Worm (Caenorhabditis elegans) whole organism, L1 larva: Measurements from ENCODE around the gene T20D3.5.
A peak's percentile ranks its signal among the peaks of the same experiment; 100 is the strongest.
"Not testable (repeated sequence)": the region's sequence is repeated elsewhere in the genome, so short reads cannot be mapped to it uniquely, and the experiment has no call there.

Source experiments
- F16B12.6 ChIP-seq: fragments of 150-350 bp; optimal IDR thresholded peaks from 2 replicates; lab custom pipeline; 2014; ENCODE audit warnings: missing biosample characterization, missing genetic modification characterization
- blmp-1 ChIP-seq: fragments of 150-350 bp; optimal IDR thresholded peaks from 2 replicates; lab custom pipeline; 2014; ENCODE audit warnings: missing biosample characterization, missing genetic modification characterization
- ceh-63 ChIP-seq: fragments of 200-800 bp; sonication (Bioruptor generic); optimal IDR thresholded peaks from 2 replicates; lab custom pipeline; 2018; ENCODE audit warnings: mild to moderate bottlenecking, missing genetic modification characterization, missing compliant biosample characterization
- dpl-1 ChIP-seq, 3 experiments: fragments of 150-350 bp in 2 of 3; sonication (generic microtip) in 1 of 3; optimal IDR thresholded peaks; 2 replicates each; lab custom pipeline; 2014 to 2017; ENCODE audit warnings: missing biosample characterization in 3 of 3, missing genetic modification characterization in 3 of 3, missing genetic modification reagents in 3 of 3
- dsc-1 ChIP-seq: sonication (generic microtip); optimal IDR thresholded peaks from 2 replicates; lab custom pipeline; 2016; ENCODE audit warnings: mild to moderate bottlenecking, missing genetic modification characterization, missing compliant biosample characterization
- efl-1 ChIP-seq, 4 experiments: fragments of 150-350 bp; optimal IDR thresholded peaks in 3 of 4; peaks in 1 of 4; 1 replicate in 1 of 4; 2 replicates in 3 of 4; lab custom pipeline; 2014; ENCODE audit warnings: missing biosample characterization in 2 of 4, missing genetic modification characterization in 2 of 4, missing genetic modification reagents in 2 of 4
- efl-3 ChIP-seq: fragments of 200-800 bp; sonication (Bioruptor generic); optimal IDR thresholded peaks from 2 replicates; lab custom pipeline; 2018; ENCODE audit warnings: mild to moderate bottlenecking, missing genetic modification characterization, missing compliant biosample characterization
- egl-13 ChIP-seq: sonication (generic microtip); optimal IDR thresholded peaks from 2 replicates; lab custom pipeline; 2016; ENCODE audit warnings: missing genotype, missing genetic modification reagents, missing genetic modification characterization, missing compliant biosample characterization
- elt-2 ChIP-seq: sonication (generic microtip); optimal IDR thresholded peaks from 2 replicates; lab custom pipeline; 2016; ENCODE audit warnings: missing genetic modification characterization, mild to moderate bottlenecking, inconsistent platforms, missing compliant biosample characterization, missing genetic modification reagents
- fkh-10 ChIP-seq: sonication (generic microtip); optimal IDR thresholded peaks from 2 replicates; lab custom pipeline; 2017; ENCODE audit warnings: missing biosample characterization, missing genetic modification reagents, missing genetic modification characterization
- fkh-8 ChIP-seq: sonication (generic microtip); optimal IDR thresholded peaks from 2 replicates; lab custom pipeline; 2016; ENCODE audit warnings: mild to moderate bottlenecking, missing genetic modification characterization, missing compliant biosample characterization
- jun-1 ChIP-seq: fragments of 150-350 bp; optimal IDR thresholded peaks from 2 replicates; lab custom pipeline; 2014; ENCODE audit warnings: missing biosample characterization, missing genetic modification reagents, missing genetic modification characterization
- lin-13 ChIP-seq: fragments of 150-350 bp; optimal IDR thresholded peaks from 2 replicates; lab custom pipeline; 2014; ENCODE audit warnings: missing biosample characterization, missing genetic modification reagents, missing genetic modification characterization
- lin-14 ChIP-seq: fragments of 200-800 bp; sonication (Bioruptor generic); optimal IDR thresholded peaks from 2 replicates; lab custom pipeline; 2018; ENCODE audit warnings: mild to moderate bottlenecking, missing genetic modification characterization, moderate library complexity, missing compliant biosample characterization
- mdl-1 ChIP-seq, 2 experiments: fragments of 150-350 bp; optimal IDR thresholded peaks; 2 replicates each; lab custom pipeline; 2014 to 2017; ENCODE audit warnings: missing biosample characterization in 2 of 2, missing genetic modification characterization in 2 of 2, inconsistent platforms in 1 of 2
- nhr-12 ChIP-seq: sonication (generic microtip); optimal IDR thresholded peaks from 2 replicates; lab custom pipeline; 2017; ENCODE audit warnings: missing biosample characterization, missing genetic modification characterization
- nhr-20 ChIP-seq: sonication (generic microtip); optimal IDR thresholded peaks from 2 replicates; lab custom pipeline; 2016; ENCODE audit warnings: mild to moderate bottlenecking, missing genetic modification characterization, missing compliant biosample characterization
- nhr-237 ChIP-seq: fragments of 150-350 bp; optimal IDR thresholded peaks from 2 replicates; lab custom pipeline; 2014; ENCODE audit warnings: missing biosample characterization, missing genetic modification characterization
- nhr-28 ChIP-seq: fragments of 150-350 bp; optimal IDR thresholded peaks from 2 replicates; lab custom pipeline; 2014; ENCODE audit warnings: missing biosample characterization, missing genetic modification characterization
- nhr-71 ChIP-seq: sonication (generic microtip); optimal IDR thresholded peaks from 2 replicates; lab custom pipeline; 2016; ENCODE audit warnings: mild to moderate bottlenecking, missing genetic modification characterization, moderate library complexity, missing compliant biosample characterization
- nhr-77 ChIP-seq: fragments of 150-350 bp; optimal IDR thresholded peaks from 2 replicates; lab custom pipeline; 2014; ENCODE audit warnings: missing biosample characterization, missing genetic modification characterization
- nhr-85 ChIP-seq: sonication (generic microtip); peaks from one replicate; lab custom pipeline; 2016; ENCODE audit warnings: missing genetic modification characterization, inconsistent platforms, missing compliant biosample characterization
- snpc-4 ChIP-seq: fragments of 150-350 bp; optimal IDR thresholded peaks from 2 replicates; lab custom pipeline; 2014; ENCODE audit warnings: missing biosample characterization, missing genetic modification characterization
- snu-23 ChIP-seq: sonication (generic microtip); optimal IDR thresholded peaks from 2 replicates; lab custom pipeline; 2016; ENCODE audit warnings: missing genetic modification characterization, missing compliant biosample characterization
- sox-4 ChIP-seq: sonication (generic microtip); optimal IDR thresholded peaks from 2 replicates; lab custom pipeline; 2016; ENCODE audit warnings: missing genetic modification characterization, missing compliant biosample characterization
- sup-37 ChIP-seq: fragments of 200-800 bp; sonication (Bioruptor generic); optimal IDR thresholded peaks from 2 replicates; lab custom pipeline; 2018; ENCODE audit warnings: mild to moderate bottlenecking, missing genetic modification characterization, missing compliant biosample characterization
- tlp-1 ChIP-seq: fragments of 150-350 bp; optimal IDR thresholded peaks from 2 replicates; lab custom pipeline; 2014; ENCODE audit warnings: missing biosample characterization, missing genetic modification characterization
- unc-130 ChIP-seq: fragments of 150-350 bp; optimal IDR thresholded peaks from 2 replicates; lab custom pipeline; 2017; ENCODE audit warnings: missing biosample characterization, missing genetic modification characterization, inconsistent platforms
- unc-30 ChIP-seq: sonication (generic microtip); optimal IDR thresholded peaks from 2 replicates; lab custom pipeline; 2017; ENCODE audit warnings: missing biosample characterization, missing genetic modification characterization
- unc-62 ChIP-seq: fragments of 150-350 bp; optimal IDR thresholded peaks from 2 replicates; lab custom pipeline; 2014; ENCODE audit warnings: missing biosample characterization, missing genetic modification reagents, missing genetic modification characterization
- unc-86 ChIP-seq: sonication (generic microtip); optimal IDR thresholded peaks from 2 replicates; lab custom pipeline; 2016; ENCODE audit warnings: missing genetic modification characterization, missing compliant biosample characterization
- vab-15 ChIP-seq: sonication (generic microtip); optimal IDR thresholded peaks from 2 replicates; lab custom pipeline; 2017; ENCODE audit warnings: missing genotype, mild to moderate bottlenecking, missing genetic modification characterization, missing compliant biosample characterization
- zip-4 ChIP-seq: fragments of 200-800 bp; sonication (Bioruptor generic); optimal IDR thresholded peaks from 2 replicates; lab custom pipeline; 2018; ENCODE audit warnings: mild to moderate bottlenecking, missing genetic modification characterization, moderate library complexity, missing compliant biosample characterization
- ztf-11 ChIP-seq, 2 experiments: sonication (generic microtip); optimal IDR thresholded peaks; 2 replicates each; lab custom pipeline; 2016 to 2017; ENCODE audit warnings: missing genetic modification characterization in 2 of 2, missing biosample characterization in 1 of 2, missing compliant biosample characterization in 1 of 2

Gene T20D3.5

DNA sequence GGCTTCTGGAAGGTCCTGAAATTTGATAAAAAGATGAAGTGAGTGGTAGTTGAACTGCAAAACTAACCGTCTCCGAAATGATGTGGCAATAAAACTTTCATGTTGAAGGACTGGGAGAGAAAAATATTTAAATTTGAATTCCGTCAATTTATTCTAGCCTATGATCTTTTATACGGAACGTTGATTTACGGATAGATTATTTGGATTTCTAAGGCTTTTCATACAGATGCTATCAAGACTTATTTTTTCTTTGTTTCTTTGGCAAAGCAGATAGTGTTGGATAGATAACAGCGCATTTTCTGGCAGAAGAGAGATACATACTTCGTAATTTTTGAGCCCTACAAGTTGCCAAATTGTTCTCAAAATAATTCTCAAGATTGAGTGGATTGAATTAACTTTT lies 32.8 kb upstream of the T20D3.5 start, which contains the start of gene F49C12.4:
F49C12.4 (minus strand) TSS at position 101 of the 400 bp plus-strand sequence.
- TF ChIP-seq blmp-1 (tag; lab: Kevin White, UChicago) (no peak), snu-23 (GFP tag; lab: Kevin White, UChicago) (no peak), egl-13 (tag; lab: Kevin White, UChicago) (no peak), nhr-237 (tag; lab: Kevin White, UChicago) (no peak), jun-1 (tag; lab: Kevin White, UChicago) (no peak), sox-4 (tag; lab: Kevin White, UChicago) (no peak), lin-13 (GFP tag; lab: Kevin White, UChicago) (no peak), efl-3 (GFP tag; lab: Kevin White, UChicago) (no peak), elt-2 (no peak), fkh-8 (tag; lab: Kevin White, UChicago) (no peak), zip-4 (GFP tag; lab: Kevin White, UChicago) (no peak), dpl-1 (GFP tag; optimal IDR thresholded peaks at IDR 0.05; lab: Kevin White, UChicago) (no peak), F16B12.6 (tag; lab: Kevin White, UChicago) (no peak), unc-130 (tag; lab: Kevin White, UChicago) (no peak), unc-62 (GFP tag; lab: Kevin White, UChicago) (no peak), nhr-71 (no peak), lin-14 (no peak)

DNA sequence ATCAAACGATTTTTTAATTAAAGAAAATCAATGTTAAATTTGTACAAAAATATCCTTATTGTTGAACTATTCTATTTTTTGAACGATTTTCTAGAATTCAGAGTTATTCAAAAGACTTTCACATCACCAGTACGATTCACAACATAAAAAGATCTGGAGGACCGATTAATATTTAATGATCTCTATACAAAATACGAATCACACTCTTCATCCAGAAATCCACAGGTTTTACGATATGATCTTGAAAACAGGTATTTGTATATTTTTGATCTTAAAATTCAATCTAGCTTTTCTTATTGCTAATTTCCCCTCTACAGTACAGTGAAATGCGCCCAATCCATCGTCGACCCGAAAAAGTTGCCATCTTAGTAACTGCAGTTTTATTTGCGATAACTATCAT lies 32.2 kb upstream of the T20D3.5 start, which contains the start of gene F49C12.5:
F49C12.5 (plus strand) TSS at position 301 of the 400 bp plus-strand sequence.
- TF ChIP-seq ceh-63, result no peak

DNA sequence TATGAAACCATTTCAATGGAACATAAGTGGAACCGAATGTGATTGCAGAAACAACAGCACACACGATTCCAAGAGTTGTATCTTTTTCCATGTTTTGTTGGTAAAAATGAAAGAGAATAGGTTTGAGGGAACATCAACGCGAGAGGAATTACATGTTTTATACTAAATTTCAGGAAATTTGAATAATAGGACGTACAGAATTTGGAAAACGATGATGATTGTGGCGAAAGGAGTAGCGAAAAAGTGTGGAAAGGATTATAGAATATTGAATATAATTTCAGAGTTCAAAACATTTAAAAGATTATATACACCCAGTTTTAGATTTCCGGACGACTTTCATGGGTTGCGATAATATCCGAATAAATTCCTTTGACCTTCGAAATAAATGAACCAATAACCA lies 27.9 kb upstream of the T20D3.5 start, which contains the start of gene F49C12.6:
F49C12.6 (minus strand) TSS at position 101 of the 400 bp plus-strand sequence.
- no peak for TF ChIP-seq jun-1 (tag; lab: Kevin White, UChicago)
- no peak for TF ChIP-seq unc-86 (tag; lab: Kevin White, UChicago)
- TF ChIP-seq sup-37 (GFP tag; lab: Kevin White, UChicago), result no peak
- TF ChIP-seq fkh-10 (GFP tag; lab: Kevin White, UChicago), result no peak
- TF ChIP-seq nhr-237 (tag; lab: Kevin White, UChicago), result no peak
- no peak for TF ChIP-seq dsc-1 (tag; lab: Kevin White, UChicago)
- no peak for TF ChIP-seq unc-30 (tag; lab: Kevin White, UChicago)
- no peak for TF ChIP-seq ztf-11 (tag; optimal IDR thresholded peaks at IDR 0.05; lab: Kevin White, UChicago)
- TF ChIP-seq nhr-28 (tag; lab: Kevin White, UChicago), result no peak
- TF ChIP-seq mdl-1 (tag; optimal IDR thresholded peaks at IDR 0.05; lab: Kevin White, UChicago), result no peak
- TF ChIP-seq snpc-4 (tag; lab: Kevin White, UChicago), result no peak
- TF ChIP-seq nhr-85, result no peak
- no peak for TF ChIP-seq tlp-1 (tag; lab: Kevin White, UChicago)
- TF ChIP-seq vab-15 (tag; lab: Kevin White, UChicago), result no peak
- TF ChIP-seq nhr-77 (tag; lab: Kevin White, UChicago), result no peak

DNA sequence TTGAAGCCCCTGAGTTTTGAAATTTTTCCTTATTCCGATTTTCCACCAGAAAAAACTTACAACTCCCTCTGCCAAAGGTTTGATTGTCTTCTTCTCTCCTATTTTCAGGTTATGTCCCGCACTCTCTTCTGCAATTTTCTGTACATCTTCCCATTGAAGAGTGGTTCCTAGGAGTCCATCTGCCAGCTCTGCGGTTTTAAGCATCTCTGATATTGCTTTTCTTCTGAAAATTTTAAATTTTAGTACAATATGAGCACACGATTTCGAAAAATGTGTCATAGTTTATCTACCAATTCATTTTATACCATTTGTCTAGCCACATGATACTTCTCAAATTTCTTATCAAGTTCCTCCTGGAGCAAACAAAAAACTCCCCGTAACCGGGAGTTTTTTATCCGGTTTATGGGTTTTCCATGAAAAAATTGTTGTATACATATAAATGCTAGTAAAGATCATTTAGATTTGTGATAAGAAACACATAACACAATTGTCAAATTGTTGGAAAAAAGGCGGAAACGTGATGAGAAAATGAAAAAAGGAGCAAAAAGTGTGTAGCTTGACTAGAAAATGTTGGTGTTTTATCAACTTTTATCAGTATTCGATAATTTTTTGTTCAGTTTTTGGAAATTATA lies 25.8 kb upstream of the T20D3.5 start:
- TF ChIP-seq efl-1 (optimal IDR thresholded peaks at IDR 0.05; lab: Kevin White, UChicago), result no peak
- peak in 1 of 2 experiments; percentile 75 for TF ChIP-seq efl-1 (GFP tag; optimal IDR thresholded peaks at IDR 0.05 in 1 of 2; lab: Kevin White, UChicago)
- no peak for TF ChIP-seq nhr-12
- peak; percentile 90 for TF ChIP-seq elt-2
- TF ChIP-seq nhr-20, result peak; percentile 7

DNA sequence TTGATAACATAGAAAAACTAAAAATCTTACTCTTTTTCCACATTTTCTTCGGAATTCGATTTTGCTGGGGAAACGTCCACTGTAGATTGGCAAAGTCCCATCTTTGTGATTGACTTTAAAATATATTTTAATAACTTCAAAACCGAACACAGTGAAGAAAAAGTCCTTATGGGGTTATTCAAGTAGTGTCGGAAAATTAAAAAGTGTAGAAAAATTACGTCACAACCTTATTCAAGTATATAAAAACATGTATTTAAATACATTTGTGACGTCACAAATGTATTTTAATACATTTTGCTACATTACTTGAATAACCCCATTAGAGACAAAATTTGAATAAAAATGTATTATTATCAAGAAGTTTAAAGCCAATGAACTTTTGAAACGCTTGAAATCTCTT lies 24.0 kb upstream of the T20D3.5 start, which contains the start of gene F49C12.7:
F49C12.7 (minus strand) TSS at position 101 of the 400 bp plus-strand sequence.
- not testable (repeated sequence) for TF ChIP-seq zip-4 (GFP tag; lab: Kevin White, UChicago); tlp-1 (tag; lab: Kevin White, UChicago); unc-86 (tag; lab: Kevin White, UChicago)
